Worm (Caenorhabditis elegans) whole organism, L2 larva: Measurements from ENCODE around the gene xbp-1.

Experiments used
- ama-1 ChIP-seq: fragments of 150-350 bp; optimal IDR thresholded peaks from 2 replicates; lab custom pipeline; 2018; ENCODE audit warnings: inconsistent platforms
- ceh-82 ChIP-seq: fragments of 150-350 bp; optimal IDR thresholded peaks from 2 replicates; lab custom pipeline; 2014; ENCODE audit warnings: missing biosample characterization, missing genetic modification characterization
- lin-11 ChIP-seq: fragments of 150-350 bp; sonication (generic microtip); optimal IDR thresholded peaks from 2 replicates; lab custom pipeline; 2014; ENCODE audit warnings: missing biosample characterization, missing genetic modification characterization, inconsistent platforms, mixed read lengths
- lin-39 ChIP-seq: fragments of 150-350 bp; optimal IDR thresholded peaks from 2 replicates; lab custom pipeline; 2014; ENCODE audit warnings: missing biosample characterization, missing genetic modification reagents, missing genetic modification characterization
- nhr-25 ChIP-seq: fragments of 150-350 bp; sonication (generic microtip); optimal IDR thresholded peaks from 3 replicates; lab custom pipeline; 2014; ENCODE audit warnings: missing biosample characterization, missing genetic modification characterization
- nhr-6 ChIP-seq: fragments of 150-350 bp; optimal IDR thresholded peaks from 2 replicates; lab custom pipeline; 2014; ENCODE audit warnings: missing biosample characterization, missing genetic modification characterization
- nhr-77 ChIP-seq: fragments of 150-350 bp; optimal IDR thresholded peaks from 2 replicates; lab custom pipeline; 2014; ENCODE audit warnings: missing biosample characterization, missing genetic modification characterization

- TF ChIP-seq nhr-25 (tag; lab: Kevin White, UChicago) (peak; percentile 40), nhr-6 (tag; lab: Kevin White, UChicago) (no peak), ama-1 (no peak), lin-39 (tag; lab: Kevin White, UChicago) (no peak), lin-11 (tag; lab: Kevin White, UChicago) (no peak), nhr-77 (tag; lab: Kevin White, UChicago) (no peak), ceh-82 (no peak)
Measured at ce11 chrIII:4236178-4236577, 42.6 kb downstream of the xbp-1 start.
